Fruit fly (Drosophila melanogaster) whole organism, prepupa: Measurements from ENCODE around the gene Ir68b.

Experiments used
- Blimp-1 ChIP-seq: fragments of 200-800 bp; sonication (Bioruptor generic); optimal IDR thresholded peaks from 3 replicates; lab custom pipeline; 2017; ENCODE audit warnings: missing biosample characterization, missing genetic modification characterization, mild to moderate bottlenecking, moderate library complexity, missing genetic modification reagents
- CG10631 ChIP-seq: fragments of 200-800 bp; sonication (Bioruptor generic); optimal IDR thresholded peaks from 2 replicates; lab custom pipeline; 2016; ENCODE audit warnings: missing biosample characterization, missing genetic modification characterization
- CG10669 ChIP-seq: fragments of 200-800 bp; sonication (Bioruptor generic); optimal IDR thresholded peaks from 3 replicates; lab custom pipeline; 2018; ENCODE audit warnings: missing biosample characterization, mild to moderate bottlenecking, missing genetic modification characterization, moderate library complexity
- CG11294 ChIP-seq: fragments of 200-800 bp; sonication (Bioruptor generic); IDR thresholded peaks from 2 replicates; pipeline ENCODE4 v1.3.6; 2022; ENCODE audit warnings: missing biosample characterization, missing genetic modification characterization
- CG15336 ChIP-seq: fragments of 200-800 bp; sonication (Bioruptor generic); IDR thresholded peaks from 2 replicates; pipeline ENCODE4 v1.3.6; 2022; ENCODE audit warnings: missing biosample characterization, missing genetic modification characterization
- CG16779 ChIP-seq: fragments of 200-800 bp; sonication (Bioruptor generic); optimal IDR thresholded peaks from 3 replicates; lab custom pipeline; 2017; ENCODE audit warnings: missing biosample characterization, mild to moderate bottlenecking, missing genetic modification characterization
- CG31627 ChIP-seq: fragments of 200-800 bp; sonication (Bioruptor generic); optimal IDR thresholded peaks from 3 replicates; lab custom pipeline; 2016; ENCODE audit warnings: missing biosample characterization, missing genetic modification characterization
- CG32006 ChIP-seq: fragments of 200-800 bp; sonication (Bioruptor generic); optimal IDR thresholded peaks from 3 replicates; lab custom pipeline; 2017; ENCODE audit warnings: missing biosample characterization, mild to moderate bottlenecking, missing genetic modification characterization
- CG34406 ChIP-seq: fragments of 200-800 bp; sonication (Bioruptor generic); optimal IDR thresholded peaks from 3 replicates; lab custom pipeline; 2016; ENCODE audit warnings: missing biosample characterization, missing genetic modification characterization
- CG3919 ChIP-seq: fragments of 200-800 bp; sonication (Bioruptor generic); optimal IDR thresholded peaks from 3 replicates; lab custom pipeline; 2016; ENCODE audit warnings: missing biosample characterization, missing genetic modification characterization
- CG4318 ChIP-seq: fragments of 200-800 bp; sonication (Bioruptor generic); optimal IDR thresholded peaks from 3 replicates; lab custom pipeline; 2017; ENCODE audit warnings: missing biosample characterization, mild to moderate bottlenecking, missing genetic modification characterization
- CG6163 ChIP-seq: fragments of 200-800 bp; sonication (Bioruptor generic); IDR thresholded peaks from 3 replicates; pipeline ENCODE4 v1.3.6; 2022; ENCODE audit warnings: missing biosample characterization, missing genetic modification characterization
- CG6276 ChIP-seq: fragments of 200-800 bp; sonication (Bioruptor generic); optimal IDR thresholded peaks from 2 replicates; lab custom pipeline; 2017; ENCODE audit warnings: missing biosample characterization, mild to moderate bottlenecking, missing genetic modification characterization
- CG6808 ChIP-seq: fragments of 200-800 bp; sonication (Bioruptor generic); optimal IDR thresholded peaks from 3 replicates; lab custom pipeline; 2017; ENCODE audit warnings: missing biosample characterization, missing genetic modification characterization, mild to moderate bottlenecking, moderate library complexity, missing genetic modification reagents
- CG6854 ChIP-seq: fragments of 200-800 bp; sonication (Bioruptor generic); optimal IDR thresholded peaks from 2 replicates; lab custom pipeline; 2017; ENCODE audit warnings: missing biosample characterization, mild to moderate bottlenecking, missing genetic modification characterization
- CG8119 ChIP-seq: fragments of 200-800 bp; sonication (Bioruptor generic); IDR thresholded peaks from 3 replicates; pipeline ENCODE4 v1.3.6; 2022; ENCODE audit warnings: missing biosample characterization, missing genetic modification characterization
- CG8319 ChIP-seq: fragments of 200-800 bp; sonication (Bioruptor generic); optimal IDR thresholded peaks from 3 replicates; lab custom pipeline; 2016; ENCODE audit warnings: missing biosample characterization, missing genetic modification characterization
- CG8632 ChIP-seq: fragments of 200-800 bp; sonication (Bioruptor generic); optimal IDR thresholded peaks from 3 replicates; lab custom pipeline; 2016; ENCODE audit warnings: missing biosample characterization, missing genetic modification characterization
- CG9139 ChIP-seq: fragments of 200-800 bp; sonication (Bioruptor generic); optimal IDR thresholded peaks from 3 replicates; lab custom pipeline; 2017; ENCODE audit warnings: missing biosample characterization, mild to moderate bottlenecking, missing genetic modification characterization
- Eip75B ChIP-seq: fragments of 200-800 bp; sonication (Bioruptor generic); optimal IDR thresholded peaks from 3 replicates; lab custom pipeline; 2016; ENCODE audit warnings: missing biosample characterization, missing genetic modification characterization
- Eip78C ChIP-seq: fragments of 200-800 bp; sonication (Bioruptor generic); peaks from one replicate; lab custom pipeline; 2016; ENCODE audit warnings: missing biosample characterization, missing genetic modification characterization
- Ets21C ChIP-seq: fragments of 200-800 bp; sonication (Bioruptor generic); optimal IDR thresholded peaks from 3 replicates; lab custom pipeline; 2016; ENCODE audit warnings: missing biosample characterization, missing genetic modification characterization
- Gug ChIP-seq: fragments of 200-800 bp; sonication (Bioruptor generic); IDR thresholded peaks from 2 replicates; pipeline ENCODE4 v1.3.6; 2022; ENCODE audit warnings: missing biosample characterization, missing genetic modification characterization
- Hr38 ChIP-seq: sonication (Bioruptor generic); optimal IDR thresholded peaks from 2 replicates; lab custom pipeline; 2016; ENCODE audit warnings: missing biosample characterization, missing genetic modification characterization
- Hr39 ChIP-seq: fragments of 200-800 bp; sonication (Bioruptor generic); optimal IDR thresholded peaks from 2 replicates; lab custom pipeline; 2016; ENCODE audit warnings: missing biosample characterization, missing genetic modification characterization
- Hr4 ChIP-seq: fragments of 200-800 bp; sonication (Bioruptor generic); optimal IDR thresholded peaks from 3 replicates; lab custom pipeline; 2016; ENCODE audit warnings: missing biosample characterization, missing genetic modification characterization
- Met ChIP-seq: fragments of 200-800 bp; sonication (Bioruptor generic); optimal IDR thresholded peaks from 3 replicates; lab custom pipeline; 2016; ENCODE audit warnings: missing biosample characterization, missing genetic modification characterization
- OdsH ChIP-seq: fragments of 200-800 bp; sonication (Bioruptor generic); optimal IDR thresholded peaks from 3 replicates; lab custom pipeline; 2016; ENCODE audit warnings: missing biosample characterization, missing genetic modification characterization
- Smox ChIP-seq: fragments of 200-800 bp; sonication (Bioruptor generic); optimal IDR thresholded peaks from 3 replicates; lab custom pipeline; 2016; ENCODE audit warnings: missing biosample characterization, missing genetic modification characterization
- Sox102F ChIP-seq: fragments of 200-800 bp; sonication (Bioruptor generic); optimal IDR thresholded peaks from 2 replicates; lab custom pipeline; 2016; ENCODE audit warnings: missing biosample characterization, mild to moderate bottlenecking, missing genetic modification characterization
- Sox14 ChIP-seq: fragments of 200-800 bp; sonication (Bioruptor generic); optimal IDR thresholded peaks from 3 replicates; lab custom pipeline; 2016; ENCODE audit warnings: missing biosample characterization, missing genetic modification characterization
- Sox15 ChIP-seq: fragments of 200-800 bp; sonication (Bioruptor generic); optimal IDR thresholded peaks from 3 replicates; lab custom pipeline; 2016; ENCODE audit warnings: missing biosample characterization, missing genetic modification characterization
- dac ChIP-seq: fragments of 200-800 bp; sonication (Bioruptor generic); optimal IDR thresholded peaks from 2 replicates; lab custom pipeline; 2017; ENCODE audit warnings: missing biosample characterization, mild to moderate bottlenecking, missing genetic modification characterization
- eg ChIP-seq: fragments of 200-800 bp; sonication (Bioruptor generic); IDR thresholded peaks from 3 replicates; pipeline ENCODE4 v1.3.6; 2022; ENCODE audit warnings: missing biosample characterization, missing genetic modification characterization
- esn ChIP-seq: fragments of 200-800 bp; sonication (Bioruptor generic); optimal IDR thresholded peaks from 2 replicates; lab custom pipeline; 2016; ENCODE audit warnings: missing biosample characterization, mild to moderate bottlenecking, missing genetic modification characterization, moderate library complexity
- fd59A ChIP-seq: fragments of 200-800 bp; sonication (Bioruptor generic); optimal IDR thresholded peaks from 2 replicates; lab custom pipeline; 2017; ENCODE audit warnings: missing biosample characterization, mild to moderate bottlenecking, missing genetic modification characterization, missing genetic modification reagents
- fd85E ChIP-seq: fragments of 200-800 bp; sonication (Bioruptor generic); optimal IDR thresholded peaks from 3 replicates; lab custom pipeline; 2016; ENCODE audit warnings: missing biosample characterization, missing genetic modification characterization
- fkh ChIP-seq: fragments of 200-800 bp; sonication (Bioruptor generic); optimal IDR thresholded peaks from 3 replicates; lab custom pipeline; 2017; ENCODE audit warnings: missing biosample characterization, mild to moderate bottlenecking, missing genetic modification characterization, moderate library complexity
- lz ChIP-seq: fragments of 200-800 bp; sonication (Bioruptor generic); optimal IDR thresholded peaks from 3 replicates; lab custom pipeline; 2016; ENCODE audit warnings: missing biosample characterization, missing genetic modification characterization
- net ChIP-seq: fragments of 200-800 bp; sonication (Bioruptor generic); optimal IDR thresholded peaks from 3 replicates; lab custom pipeline; 2016; ENCODE audit warnings: missing biosample characterization, missing genetic modification characterization
- pdm3 ChIP-seq: fragments of 200-800 bp; sonication (Bioruptor generic); optimal IDR thresholded peaks from 3 replicates; lab custom pipeline; 2016; ENCODE audit warnings: missing biosample characterization, missing genetic modification characterization
- salr ChIP-seq, 2 experiments: fragments of 200-800 bp; sonication (Bioruptor generic); optimal IDR thresholded peaks; 3 replicates each; lab custom pipeline; 2016 to 2018; ENCODE audit warnings: missing biosample characterization in 2 of 2, missing genetic modification characterization in 2 of 2, mild to moderate bottlenecking in 1 of 2
- ss ChIP-seq, 2 experiments: fragments of 200-800 bp; sonication (Bioruptor generic); optimal IDR thresholded peaks; 2 replicates in 1 of 2; 3 replicates in 1 of 2; lab custom pipeline; 2017 to 2018; ENCODE audit warnings: mild to moderate bottlenecking in 2 of 2, missing biosample characterization in 2 of 2, missing genetic modification characterization in 2 of 2, moderate library complexity in 1 of 2
- svp ChIP-seq: fragments of 200-800 bp; sonication (Bioruptor generic); peaks from one replicate; lab custom pipeline; 2016; ENCODE audit warnings: missing biosample characterization, missing genetic modification characterization
- topi ChIP-seq: fragments of 200-800 bp; sonication (Bioruptor generic); optimal IDR thresholded peaks from 3 replicates; lab custom pipeline; 2016; ENCODE audit warnings: missing biosample characterization, missing genetic modification characterization
- vri ChIP-seq: fragments of 200-800 bp; sonication (Bioruptor generic); optimal IDR thresholded peaks from 3 replicates; lab custom pipeline; 2016; ENCODE audit warnings: missing biosample characterization, mild to moderate bottlenecking, missing genetic modification characterization

Ir68b gene

dm6 chr3L:12138113-12138899, 11.1 kb upstream of the Ir68b start, which contains the start of the genes ND-SGDH and RhoGAP68F (continued):
- TF ChIP-seq CG4318 (GFP tag; lab: Kevin White, UChicago) (no peak), OdsH (peak; percentile 79), topi (GFP tag; lab: Kevin White, UChicago) (peak; percentile 75), CG9139 (GFP tag; lab: Kevin White, UChicago) (no peak), dac (GFP tag; lab: Kevin White, UChicago) (peak; percentile 4), Hr39 (GFP tag; lab: Kevin White, UChicago) (peak; percentile 84), CG6276 (GFP tag; lab: Kevin White, UChicago) (no peak), ss (GFP tag; optimal IDR thresholded peaks at IDR 0.05; lab: Kevin White, UChicago) (peak in 1 of 2 experiments; percentile 66), Ets21C (GFP tag; lab: Kevin White, UChicago) (peak; percentile 79), fkh (peak; percentile 81), CG15336 (peak; percentile 48; the same call in 1 of the 2 replicates), Eip78C (GFP tag; lab: Kevin White, UChicago) (peak; percentile 79), fd59A (peak; percentile 52), CG10631 (GFP tag; lab: Kevin White, UChicago) (peak; percentile 80), lz (GFP tag; lab: Kevin White, UChicago) (peak; percentile 85)

dm6 chr3L:12136630-12137029, 9.4 kb upstream of the Ir68b start, which contains the start of the genes CG5645 and Atg12:
TSS of gene CG5645 (minus strand) at chr3L:12136706.
TSS of gene Atg12 (plus strand) at chr3L:12136967.
- no peak for TF ChIP-seq CG4318 (GFP tag; lab: Kevin White, UChicago)
- no peak for TF ChIP-seq CG6163
- peak; percentile 92 for TF ChIP-seq Eip78C (GFP tag; lab: Kevin White, UChicago)
- TF ChIP-seq OdsH = peak; percentile 64
- TF ChIP-seq Smox (GFP tag; lab: Kevin White, UChicago) = no peak
- peak; percentile 65 for TF ChIP-seq Hr4 (GFP tag; lab: Kevin White, UChicago)
- peak; percentile 76 for TF ChIP-seq topi (GFP tag; lab: Kevin White, UChicago)
- TF ChIP-seq Gug = no peak
- peak; percentile 44 for TF ChIP-seq CG8632 (GFP tag; lab: Kevin White, UChicago)
- peak; percentile 16 for TF ChIP-seq CG34406
- no peak for TF ChIP-seq CG6276 (GFP tag; lab: Kevin White, UChicago)
- TF ChIP-seq Hr38 = no peak
- no peak for TF ChIP-seq CG6854
- TF ChIP-seq esn (GFP tag; lab: Kevin White, UChicago) = peak; percentile 80
- TF ChIP-seq salr (GFP tag; optimal IDR thresholded peaks at IDR 0.05; lab: Kevin White, UChicago) = peak in 1 of 2 experiments; percentile 24
- TF ChIP-seq vri (GFP tag; lab: Kevin White, UChicago) = no peak
- TF ChIP-seq Sox102F (GFP tag; lab: Kevin White, UChicago) = no peak
- TF ChIP-seq CG10669 = peak; percentile 69
- TF ChIP-seq Blimp-1 (GFP tag; lab: Kevin White, UChicago) = no peak
- peak; percentile 48 for TF ChIP-seq CG31627 (GFP tag; lab: Kevin White, UChicago)
- peak; percentile 59 for TF ChIP-seq Eip75B
- peak; percentile 26 for TF ChIP-seq Hr39 (GFP tag; lab: Kevin White, UChicago)
- TF ChIP-seq CG11294 (GFP tag; lab: Robert Waterston, UW) = no peak
- TF ChIP-seq lz (GFP tag; lab: Kevin White, UChicago) = peak; percentile 61
- TF ChIP-seq Sox15 = no peak
- peak; percentile 11 for TF ChIP-seq CG32006 (GFP tag; lab: Kevin White, UChicago)
- peak; percentile 15; the same call in 1 of the 3 replicates for TF ChIP-seq CG8119 (GFP tag; lab: Robert Waterston, UW)
- TF ChIP-seq net = no peak
- peak; percentile 46 for TF ChIP-seq Ets21C (GFP tag; lab: Kevin White, UChicago)
- no peak for TF ChIP-seq CG9139 (GFP tag; lab: Kevin White, UChicago)
- TF ChIP-seq fd85E (GFP tag; lab: Kevin White, UChicago) = peak; percentile 38
- TF ChIP-seq eg (GFP tag; lab: Robert Waterston, UW) = peak; percentile 54
- TF ChIP-seq fd59A = no peak
- peak; percentile 72 for TF ChIP-seq CG3919 (GFP tag; lab: Kevin White, UChicago)
- peak; percentile 48 for TF ChIP-seq CG15336
- no peak for TF ChIP-seq CG6808 (GFP tag; lab: Kevin White, UChicago)
- TF ChIP-seq svp (GFP tag; lab: Kevin White, UChicago) = peak; percentile 74
- TF ChIP-seq CG16779 = no peak
- TF ChIP-seq ss (GFP tag; optimal IDR thresholded peaks at IDR 0.05; lab: Kevin White, UChicago) = peak; percentile 12 to 66
- peak; percentile 63 for TF ChIP-seq pdm3 (GFP tag; lab: Kevin White, UChicago)
- peak; percentile 14 for TF ChIP-seq CG8319
- TF ChIP-seq Sox14 (GFP tag; lab: Kevin White, UChicago) = peak; percentile 43
- TF ChIP-seq Met (GFP tag; lab: Kevin White, UChicago) = peak; percentile 66
